Worm (Caenorhabditis elegans) whole organism, early embryonic: Measurements from ENCODE around the gene rpac-19.

Source experiments
- B0310.2 ChIP-seq: sonication (generic microtip); optimal IDR thresholded peaks from 2 replicates; lab custom pipeline; 2016; ENCODE audit warnings: mild to moderate bottlenecking, missing genetic modification characterization, missing compliant biosample characterization
- F13C5.2 ChIP-seq: sonication (generic microtip); optimal IDR thresholded peaks from 2 replicates; lab custom pipeline; 2017; ENCODE audit warnings: mild to moderate bottlenecking, missing genetic modification characterization, inconsistent platforms, missing compliant biosample characterization
- aly-1 ChIP-seq: sonication (generic microtip); optimal IDR thresholded peaks from 2 replicates; lab custom pipeline; 2016; ENCODE audit warnings: missing genetic modification characterization, missing compliant biosample characterization
- ama-1 ChIP-seq: fragments of 150-350 bp; optimal IDR thresholded peaks from 2 replicates; lab custom pipeline; 2014
- ceh-13 ChIP-seq: fragments of 200-800 bp; sonication (Bioruptor generic); optimal IDR thresholded peaks from 2 replicates; lab custom pipeline; 2018; ENCODE audit warnings: mild to moderate bottlenecking, missing genetic modification characterization, missing compliant biosample characterization
- ceh-36 ChIP-seq: sonication (generic microtip); optimal IDR thresholded peaks from 2 replicates; lab custom pipeline; 2016; ENCODE audit warnings: missing genetic modification characterization, inconsistent platforms, missing compliant biosample characterization
- ets-7 ChIP-seq: sonication (generic microtip); optimal IDR thresholded peaks from 2 replicates; lab custom pipeline; 2016; ENCODE audit warnings: missing genotype, missing genetic modification characterization, missing compliant biosample characterization
- flt-1 ChIP-seq: fragments of 200-800 bp; sonication (Bioruptor generic); IDR thresholded peaks from 2 replicates; pipeline ENCODE4 v1.3.6; 2022; ENCODE audit warnings: missing genetic modification characterization, missing compliant biosample characterization
- hmbx-1 ChIP-seq: sonication (generic microtip); optimal IDR thresholded peaks from 2 replicates; lab custom pipeline; 2016; ENCODE audit warnings: mild to moderate bottlenecking, missing genetic modification characterization, missing compliant biosample characterization
- hmg-4 ChIP-seq: fragments of 200-800 bp; sonication (Bioruptor generic); optimal IDR thresholded peaks from 2 replicates; lab custom pipeline; 2018; ENCODE audit warnings: mild to moderate bottlenecking, missing genetic modification characterization, missing compliant biosample characterization
- hnd-1 ChIP-seq: sonication (generic microtip); optimal IDR thresholded peaks from 2 replicates; lab custom pipeline; 2016; ENCODE audit warnings: missing genetic modification characterization, missing compliant biosample characterization
- pes-1 ChIP-seq: fragments of 200-800 bp; sonication (Bioruptor generic); IDR thresholded peaks from 2 replicates; pipeline ENCODE4 v1.3.6; 2022; ENCODE audit warnings: missing genetic modification reagents, missing genetic modification characterization, missing compliant biosample characterization
- scrt-1 ChIP-seq: fragments of 200-800 bp; sonication (Bioruptor generic); IDR thresholded peaks from 2 replicates; pipeline ENCODE4 v1.3.6; 2022; ENCODE audit warnings: missing genetic modification characterization, missing compliant biosample characterization
- sea-1 ChIP-seq: fragments of 200-800 bp; sonication (Bioruptor generic); conservative IDR thresholded peaks from 2 replicates; pipeline ENCODE4 v1.3.6; 2022; ENCODE audit warnings: missing genetic modification characterization, missing compliant biosample characterization
- tbx-11 ChIP-seq: fragments of 200-800 bp; sonication (Bioruptor generic); IDR thresholded peaks from 2 replicates; pipeline ENCODE4 v1.3.6; 2022; ENCODE audit warnings: missing genetic modification characterization, missing compliant biosample characterization
- tbx-37 ChIP-seq: fragments of 200-800 bp; sonication (Bioruptor generic); conservative IDR thresholded peaks from 2 replicates; pipeline ENCODE4 v1.3.6; 2022; ENCODE audit warnings: missing genetic modification reagents, missing genetic modification characterization, missing compliant biosample characterization
- tra-4 ChIP-seq: sonication (generic microtip); optimal IDR thresholded peaks from 2 replicates; lab custom pipeline; 2017; ENCODE audit warnings: missing genetic modification characterization, missing compliant biosample characterization

rpac-19 gene

ce11 chrIII:9616933-9617332, 12.8 kb downstream of the rpac-19 start:
- TF ChIP-seq ceh-13 (GFP tag; lab: Kevin White, UChicago) (no peak), sea-1 (GFP tag; lab: Robert Waterston, UW) (no peak), scrt-1 (GFP tag; lab: Robert Waterston, UW) (no peak), ama-1 (no peak), hmg-4 (GFP tag; lab: Kevin White, UChicago) (no peak), tbx-11 (GFP tag; lab: Robert Waterston, UW) (no peak), tra-4 (tag; lab: Kevin White, UChicago) (no peak), aly-1 (tag; lab: Kevin White, UChicago) (no peak), hnd-1 (no peak), B0310.2 (tag; lab: Kevin White, UChicago) (no peak), flt-1 (GFP tag; lab: Robert Waterston, UW) (no peak), pes-1 (GFP tag; lab: Robert Waterston, UW) (no peak), ets-7 (tag; lab: Kevin White, UChicago) (no peak), F13C5.2 (no peak)

- TF ChIP-seq hmbx-1 (tag; lab: Kevin White, UChicago) = no peak
- TF ChIP-seq ceh-36 = no peak
- no peak for TF ChIP-seq hnd-1
- no peak for TF ChIP-seq pes-1 (GFP tag; lab: Robert Waterston, UW)
- no peak for TF ChIP-seq ets-7 (tag; lab: Kevin White, UChicago)
- no peak for TF ChIP-seq tbx-37 (GFP tag; lab: Robert Waterston, UW)
- TF ChIP-seq ama-1 = no peak
- no peak for TF ChIP-seq sea-1 (GFP tag; lab: Robert Waterston, UW)
- TF ChIP-seq scrt-1 (GFP tag; lab: Robert Waterston, UW) = no peak
- no peak for TF ChIP-seq tbx-11 (GFP tag; lab: Robert Waterston, UW)
Observed at ce11 chrIII:9616426-9616825, 13.3 kb downstream of the rpac-19 start, which contains the start of gene hcp-3. hcp-3 (minus strand) TSS chrIII:9616470.

ce11 chrIII:9615114-9615513, 14.6 kb downstream of the rpac-19 start:
- TF ChIP-seq ceh-13 (GFP tag; lab: Kevin White, UChicago) (no peak), hnd-1 (no peak), pes-1 (GFP tag; lab: Robert Waterston, UW) (no peak), F13C5.2 (no peak), B0310.2 (tag; lab: Kevin White, UChicago) (no peak), aly-1 (tag; lab: Kevin White, UChicago) (no peak), scrt-1 (GFP tag; lab: Robert Waterston, UW) (no peak), ets-7 (tag; lab: Kevin White, UChicago) (no peak), tbx-11 (GFP tag; lab: Robert Waterston, UW) (no peak), tra-4 (tag; lab: Kevin White, UChicago) (no peak), flt-1 (GFP tag; lab: Robert Waterston, UW) (no peak), ama-1 (no peak), hmbx-1 (tag; lab: Kevin White, UChicago) (no peak), hmg-4 (GFP tag; lab: Kevin White, UChicago) (no peak), ceh-36 (no peak)

- TF ChIP-seq tbx-37 (GFP tag; lab: Robert Waterston, UW) = no peak
- TF ChIP-seq hmbx-1 (tag; lab: Kevin White, UChicago) = no peak
- peak; percentile 2 for TF ChIP-seq F13C5.2
- TF ChIP-seq ets-7 (tag; lab: Kevin White, UChicago) = no peak
- no peak for TF ChIP-seq B0310.2 (tag; lab: Kevin White, UChicago)
Observed at ce11 chrIII:9614211-9614610, 15.5 kb downstream of the rpac-19 start, which contains the start of the genes pri-1 and F58A4.6. pri-1 (minus strand) TSS chrIII:9614281. F58A4.6 (plus strand) TSS chrIII:9614482.

- TF ChIP-seq scrt-1 (GFP tag; lab: Robert Waterston, UW) (no peak), flt-1 (GFP tag; lab: Robert Waterston, UW) (no peak), F13C5.2 (no peak), ceh-36 (no peak), ama-1 (no peak), ets-7 (tag; lab: Kevin White, UChicago) (no peak), hmg-4 (GFP tag; lab: Kevin White, UChicago) (no peak), aly-1 (tag; lab: Kevin White, UChicago) (no peak), tra-4 (tag; lab: Kevin White, UChicago) (no peak), pes-1 (GFP tag; lab: Robert Waterston, UW) (no peak), ceh-13 (GFP tag; lab: Kevin White, UChicago) (no peak), sea-1 (GFP tag; lab: Robert Waterston, UW) (no peak), hmbx-1 (tag; lab: Kevin White, UChicago) (no peak), tbx-37 (GFP tag; lab: Robert Waterston, UW) (no peak), hnd-1 (no peak), B0310.2 (tag; lab: Kevin White, UChicago) (no peak), tbx-11 (GFP tag; lab: Robert Waterston, UW) (no peak)
Observed at ce11 chrIII:9612097-9612496, 17.6 kb downstream of the rpac-19 start, which contains the start of gene bbs-4. bbs-4 (minus strand) TSS chrIII:9612197.

- TF ChIP-seq ceh-36 = no peak
- TF ChIP-seq F13C5.2 = no peak
- TF ChIP-seq hmbx-1 (tag; lab: Kevin White, UChicago) = no peak
- no peak for TF ChIP-seq scrt-1 (GFP tag; lab: Robert Waterston, UW)
- TF ChIP-seq ceh-13 (GFP tag; lab: Kevin White, UChicago) = no peak
- TF ChIP-seq flt-1 (GFP tag; lab: Robert Waterston, UW) = no peak
- no peak for TF ChIP-seq ets-7 (tag; lab: Kevin White, UChicago)
Observed at ce11 chrIII:9608650-9609049, 21.0 kb downstream of the rpac-19 start, which contains the start of gene clec-161. clec-161 (minus strand) TSS chrIII:9608750.

ce11 chrIII:9600645-9601044, 29.0 kb downstream of the rpac-19 start, which contains the start of gene F58A4.2:
F58A4.2 (minus strand) TSS chrIII:9600745.
- TF ChIP-seq tra-4 (tag; lab: Kevin White, UChicago) (no peak), ceh-13 (GFP tag; lab: Kevin White, UChicago) (no peak), pes-1 (GFP tag; lab: Robert Waterston, UW) (no peak)
